Fruit fly (Drosophila melanogaster) whole organism, prepupa: Measurements from ENCODE around the gene CG13047.

Source experiments
- CG10669 ChIP-seq: fragments of 200-800 bp; sonication (Bioruptor generic); optimal IDR thresholded peaks from 3 replicates; lab custom pipeline; 2018; ENCODE audit warnings: missing biosample characterization, mild to moderate bottlenecking, missing genetic modification characterization, moderate library complexity
- CG6163 ChIP-seq: fragments of 200-800 bp; sonication (Bioruptor generic); IDR thresholded peaks from 3 replicates; pipeline ENCODE4 v1.3.6; 2022; ENCODE audit warnings: missing biosample characterization, missing genetic modification characterization
- Eip93F ChIP-seq: fragments of 200-800 bp; sonication (Bioruptor generic); optimal IDR thresholded peaks from 2 replicates; lab custom pipeline; 2016; ENCODE audit warnings: missing biosample characterization, mild to moderate bottlenecking, missing genetic modification characterization
- Ets96B ChIP-seq: fragments of 200-800 bp; optimal IDR thresholded peaks from 2 replicates; lab custom pipeline; 2019; ENCODE audit warnings: missing biosample characterization, mild to moderate bottlenecking, missing genetic modification characterization, moderate library complexity
- Gug ChIP-seq: fragments of 200-800 bp; sonication (Bioruptor generic); IDR thresholded peaks from 2 replicates; pipeline ENCODE4 v1.3.6; 2022; ENCODE audit warnings: missing biosample characterization, missing genetic modification characterization
- Sox102F ChIP-seq: fragments of 200-800 bp; sonication (Bioruptor generic); optimal IDR thresholded peaks from 2 replicates; lab custom pipeline; 2016; ENCODE audit warnings: missing biosample characterization, mild to moderate bottlenecking, missing genetic modification characterization
- Sox15 ChIP-seq: fragments of 200-800 bp; sonication (Bioruptor generic); optimal IDR thresholded peaks from 3 replicates; lab custom pipeline; 2016; ENCODE audit warnings: missing biosample characterization, missing genetic modification characterization
- fd85E ChIP-seq: fragments of 200-800 bp; sonication (Bioruptor generic); optimal IDR thresholded peaks from 3 replicates; lab custom pipeline; 2016; ENCODE audit warnings: missing biosample characterization, missing genetic modification characterization
- fkh ChIP-seq: fragments of 200-800 bp; sonication (Bioruptor generic); optimal IDR thresholded peaks from 3 replicates; lab custom pipeline; 2017; ENCODE audit warnings: missing biosample characterization, mild to moderate bottlenecking, missing genetic modification characterization, moderate library complexity

DNA sequence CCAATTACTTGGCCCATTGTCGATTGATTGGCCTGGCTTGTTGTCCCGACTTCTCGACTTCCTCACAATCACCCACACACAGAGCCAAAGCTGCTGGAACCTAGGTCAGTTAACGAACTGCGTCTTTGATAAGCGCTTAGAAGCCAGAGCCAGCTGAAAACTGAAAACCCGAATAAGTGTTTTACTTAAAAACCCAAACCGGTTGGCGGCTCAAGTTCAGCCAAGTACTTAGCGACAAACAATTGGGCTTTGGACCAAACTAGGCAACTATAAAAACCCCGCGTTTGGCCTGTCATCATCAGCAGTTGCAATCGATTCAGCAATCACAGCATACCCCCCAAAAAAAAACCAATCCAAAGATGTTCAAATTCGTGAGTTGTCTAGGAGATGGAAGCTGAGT, 38.2 kb upstream of the CG13047 start, which contains the start of gene CG13059:
- TF ChIP-seq Ets96B (tag; lab: Kevin White, UChicago) (no peak), CG6163 (no peak), Sox15 (GFP tag; lab: Kevin White, UChicago) (no peak), fd85E (GFP tag; lab: Kevin White, UChicago) (no peak), Eip93F (GFP tag; lab: Kevin White, UChicago) (no peak), CG10669 (GFP tag; lab: Kevin White, UChicago) (no peak), Gug (GFP tag; lab: Robert Waterston, UW) (no peak), fkh (GFP tag; lab: Kevin White, UChicago) (no peak), Sox102F (no peak)
